Fruit fly (Drosophila melanogaster) whole organism, larva: ENCODE results near the gene LeuRS.

Experiments
- noc ChIP-seq: fragments of 200-800 bp; sonication (Bioruptor generic); optimal IDR thresholded peaks from 3 replicates; lab custom pipeline; 2019; ENCODE audit warnings: missing biosample characterization, mild to moderate bottlenecking, missing genetic modification characterization, moderate library complexity

LeuRS gene

DNA sequence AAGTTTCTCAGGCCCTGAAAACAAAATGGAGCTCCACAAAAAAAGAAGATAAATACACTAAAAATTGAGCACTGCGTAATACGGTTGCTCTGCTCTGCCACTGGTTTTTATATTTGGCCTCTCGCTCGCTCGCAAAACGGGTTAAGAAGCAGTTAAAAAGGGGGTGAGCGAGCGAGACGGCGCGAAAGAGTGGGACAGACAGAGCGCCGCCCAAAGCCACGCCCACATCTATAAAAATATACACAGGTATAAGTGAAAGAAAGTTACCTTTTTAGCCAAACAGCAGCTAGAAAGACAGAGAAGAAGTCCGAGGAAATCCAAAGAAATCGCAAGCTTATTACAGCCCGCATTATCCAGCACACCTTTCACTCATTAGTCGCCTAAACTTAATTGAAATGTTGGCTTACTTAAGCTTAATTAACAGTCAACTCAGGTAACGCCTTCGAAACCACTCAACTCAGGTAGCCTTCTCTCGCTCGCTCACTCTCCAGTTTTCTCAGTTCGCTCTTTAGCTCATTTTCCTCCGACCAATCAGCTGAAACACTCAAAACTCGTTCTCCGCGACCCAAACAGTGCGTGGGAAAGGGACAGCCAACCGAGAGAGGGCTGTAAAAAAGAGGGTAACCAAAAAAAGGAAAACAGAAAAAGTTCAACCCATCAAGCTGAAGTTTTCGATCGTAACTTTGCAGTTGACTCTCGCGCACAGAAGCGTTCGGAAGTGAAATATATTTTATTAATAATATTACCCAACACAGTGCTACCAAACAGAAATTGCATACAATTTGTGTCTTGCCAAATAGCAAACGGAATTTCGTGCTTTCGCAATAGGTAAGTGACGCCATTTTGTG lies 24.3 kb upstream of the LeuRS start, which contains the start of gene drm:
drm (plus strand) TSS at position 684 of the 848 bp plus-strand sequence.
- TF ChIP-seq noc (tag; lab: Kevin White, UChicago) = no peak

DNA sequence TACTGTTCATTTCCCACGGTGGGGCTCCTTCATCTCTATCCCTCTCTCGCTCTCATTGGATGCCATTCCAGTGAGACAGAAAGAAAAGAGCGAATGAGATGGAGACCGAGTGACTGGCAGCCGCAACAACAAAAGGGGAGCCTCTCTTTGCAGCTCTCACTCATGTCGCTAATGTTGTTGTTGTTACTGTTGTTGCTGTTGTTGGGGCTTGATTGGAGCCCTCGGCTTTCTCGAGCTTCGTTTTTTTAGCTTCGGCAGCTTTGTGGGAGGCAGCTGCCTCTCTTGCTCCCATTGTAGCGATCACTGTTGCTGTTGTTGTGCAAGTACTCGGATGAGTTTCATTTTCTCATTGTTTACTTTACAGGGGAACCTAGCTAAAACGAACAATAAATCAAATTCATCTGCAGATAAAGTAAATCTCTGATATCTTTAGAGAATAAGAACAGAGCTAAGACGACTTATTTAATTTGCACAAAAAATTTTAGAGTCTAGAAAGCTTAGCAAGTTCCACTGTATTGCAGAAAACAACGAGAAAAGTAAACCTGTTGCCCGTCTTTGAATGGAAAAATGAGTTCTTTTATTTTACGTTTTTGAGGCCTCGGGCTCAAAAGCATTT lies 19.9 kb upstream of the LeuRS start:
- peak; percentile 10 for TF ChIP-seq noc (tag; lab: Kevin White, UChicago)

DNA sequence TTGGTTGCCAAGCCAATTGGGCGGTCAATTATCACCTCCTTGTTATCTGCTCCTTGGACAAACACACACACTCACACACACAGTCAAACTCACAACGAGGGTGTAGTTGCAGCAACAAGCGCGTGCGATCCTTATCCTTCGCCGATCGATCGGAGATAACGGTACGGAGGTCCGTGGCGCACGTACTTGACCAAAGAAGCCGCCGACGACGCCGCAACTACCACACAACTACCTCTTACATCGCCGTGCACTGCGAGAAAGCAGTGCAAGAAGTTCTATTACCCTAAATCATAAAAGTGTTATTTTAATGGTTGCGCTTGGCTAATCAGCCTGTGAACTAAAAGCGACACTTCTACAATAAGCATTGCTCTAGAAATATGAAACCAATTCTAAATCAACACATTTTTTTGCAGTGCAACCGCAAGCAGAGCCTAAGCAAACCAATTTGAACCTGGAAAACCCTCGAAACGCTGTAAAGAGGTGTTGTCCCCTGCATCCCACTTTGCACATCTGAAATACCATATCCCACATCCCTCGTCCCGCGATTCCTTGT lies 18.6 kb upstream of the LeuRS start:
- no peak for TF ChIP-seq noc (tag; lab: Kevin White, UChicago)

DNA sequence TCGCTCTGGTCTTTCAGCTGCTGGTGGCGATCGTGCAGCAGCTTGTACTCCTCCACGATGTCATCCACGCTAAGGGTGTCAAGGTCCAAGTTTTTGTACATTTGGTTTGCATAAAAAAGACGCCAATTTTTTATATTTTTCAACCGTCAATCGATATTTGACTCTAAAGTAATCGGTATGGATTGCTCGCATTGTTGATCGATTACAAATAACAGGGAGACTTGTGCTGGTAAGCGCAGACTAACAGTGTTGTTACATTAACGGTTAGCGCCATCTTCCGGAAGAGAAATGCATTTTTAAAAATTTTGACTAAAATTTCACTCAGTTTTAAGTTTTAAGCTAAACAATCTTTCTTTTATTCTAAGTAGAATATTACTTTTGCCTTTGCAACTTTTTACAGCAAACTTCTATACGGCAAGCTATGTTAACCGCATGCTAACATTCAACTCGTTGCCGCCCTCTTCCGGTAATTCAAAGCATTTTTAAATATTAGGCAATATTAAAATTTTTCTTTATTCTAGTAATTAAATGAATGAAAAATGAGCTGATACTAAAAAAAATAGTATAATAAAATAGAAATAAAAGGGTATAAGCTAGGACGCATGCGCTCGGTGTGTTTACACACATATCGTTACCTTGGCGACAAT lies 15.9 kb upstream of the LeuRS start, which contains the start of the genes Spindly and IFT57:
Spindly (minus strand) TSS at position 132 of the 647 bp plus-strand sequence.
IFT57 (plus strand) TSS at position 604 of the 647 bp plus-strand sequence.
- no peak for TF ChIP-seq noc (tag; lab: Kevin White, UChicago)

DNA sequence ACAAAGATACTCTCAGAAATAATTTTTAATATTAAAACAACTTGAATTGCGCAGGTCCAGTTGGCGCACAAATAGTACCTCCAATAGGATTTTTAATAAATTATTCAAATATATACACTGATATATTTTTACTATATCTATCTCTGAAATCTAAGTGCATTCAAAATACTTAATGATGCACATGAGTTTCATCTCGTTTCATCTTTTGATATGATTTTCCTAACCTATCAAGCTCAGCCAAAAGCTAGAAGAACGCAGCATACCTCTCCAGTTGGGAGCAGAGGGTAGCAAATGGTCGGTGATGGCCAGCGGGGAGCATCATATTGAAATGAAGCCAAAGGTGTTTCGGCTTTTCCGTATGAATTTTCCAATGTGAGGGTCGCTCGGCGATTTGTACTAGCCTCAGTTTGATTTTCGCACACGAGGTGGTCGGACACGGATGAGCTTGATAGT lies 10.3 kb upstream of the LeuRS start, which contains the start of gene CG8852:
CG8852 (plus strand) TSS at position 403 of the 453 bp plus-strand sequence.
- no peak for TF ChIP-seq noc (tag; lab: Kevin White, UChicago)

DNA sequence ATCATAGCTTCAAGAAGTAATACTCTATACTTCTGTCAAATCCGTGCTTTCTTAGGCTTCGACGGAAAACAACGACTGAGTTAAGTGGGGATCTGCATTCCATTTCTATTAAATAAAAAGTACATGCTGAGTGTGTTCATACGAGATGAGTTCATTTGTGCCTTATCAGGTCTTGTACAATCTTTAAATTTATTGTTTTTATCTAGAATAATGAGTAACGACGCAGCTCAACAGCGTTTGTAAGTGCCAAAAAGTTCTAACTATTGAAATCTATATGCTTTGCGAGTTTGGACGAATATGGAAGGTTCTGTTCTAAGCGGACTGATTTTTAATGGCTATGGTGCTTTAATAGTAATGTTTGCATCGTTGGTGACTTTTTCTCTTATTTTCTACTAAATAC lies 9.5 kb upstream of the LeuRS start, which contains the start of gene Sr-CIV:
Sr-CIV (minus strand) TSS at position 101 of the 400 bp plus-strand sequence.
- TF ChIP-seq noc (tag; lab: Kevin White, UChicago) = no peak

DNA sequence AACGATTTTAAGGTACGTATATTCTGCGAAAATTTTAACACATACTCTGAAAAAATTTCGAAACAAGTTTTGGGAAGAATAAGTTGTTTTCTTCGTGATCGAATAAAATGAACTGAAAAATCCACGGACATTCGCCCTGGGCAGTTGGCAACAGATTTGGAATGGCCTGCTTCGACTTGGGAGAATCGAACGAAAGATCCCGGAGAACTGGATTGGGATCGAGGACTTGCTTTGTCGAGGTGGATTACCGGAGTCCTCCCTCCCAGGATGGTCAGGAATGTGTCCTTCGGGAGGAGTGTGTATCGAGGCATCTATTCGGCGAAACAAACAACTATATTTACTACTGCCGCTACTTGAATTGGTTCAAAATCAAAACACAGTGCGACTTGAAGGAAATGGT lies 5.1 kb upstream of the LeuRS start, which contains the start of the genes CG3213 and CG8851:
CG3213 (minus strand) TSS at position 101 of the 400 bp plus-strand sequence.
CG8851 (plus strand) TSS at position 127 of the 400 bp plus-strand sequence.
- TF ChIP-seq noc (tag; lab: Kevin White, UChicago) = no peak

DNA sequence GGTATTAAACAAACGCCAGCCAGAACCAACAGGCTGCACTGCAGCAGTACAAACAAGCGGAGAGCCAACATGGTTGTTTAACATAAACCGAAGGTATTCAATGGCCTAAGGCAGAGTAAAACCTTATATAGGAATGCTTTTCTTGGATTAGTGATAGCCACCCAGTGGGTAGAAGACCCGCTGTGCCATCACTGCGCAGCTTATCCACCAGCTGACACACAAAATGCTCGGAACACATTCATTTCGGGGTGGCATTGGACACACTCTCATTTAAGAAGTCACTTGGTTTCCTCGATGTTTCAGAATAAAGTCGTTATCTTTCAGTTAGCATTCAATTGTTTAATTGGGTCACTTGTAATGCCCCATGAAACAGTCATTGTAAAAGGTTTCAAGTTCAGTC lies 4.5 kb downstream of the LeuRS start, which contains the start of gene CG31954:
CG31954 (minus strand) TSS at position 101 of the 400 bp plus-strand sequence.
- no peak for TF ChIP-seq noc (tag; lab: Kevin White, UChicago)

DNA sequence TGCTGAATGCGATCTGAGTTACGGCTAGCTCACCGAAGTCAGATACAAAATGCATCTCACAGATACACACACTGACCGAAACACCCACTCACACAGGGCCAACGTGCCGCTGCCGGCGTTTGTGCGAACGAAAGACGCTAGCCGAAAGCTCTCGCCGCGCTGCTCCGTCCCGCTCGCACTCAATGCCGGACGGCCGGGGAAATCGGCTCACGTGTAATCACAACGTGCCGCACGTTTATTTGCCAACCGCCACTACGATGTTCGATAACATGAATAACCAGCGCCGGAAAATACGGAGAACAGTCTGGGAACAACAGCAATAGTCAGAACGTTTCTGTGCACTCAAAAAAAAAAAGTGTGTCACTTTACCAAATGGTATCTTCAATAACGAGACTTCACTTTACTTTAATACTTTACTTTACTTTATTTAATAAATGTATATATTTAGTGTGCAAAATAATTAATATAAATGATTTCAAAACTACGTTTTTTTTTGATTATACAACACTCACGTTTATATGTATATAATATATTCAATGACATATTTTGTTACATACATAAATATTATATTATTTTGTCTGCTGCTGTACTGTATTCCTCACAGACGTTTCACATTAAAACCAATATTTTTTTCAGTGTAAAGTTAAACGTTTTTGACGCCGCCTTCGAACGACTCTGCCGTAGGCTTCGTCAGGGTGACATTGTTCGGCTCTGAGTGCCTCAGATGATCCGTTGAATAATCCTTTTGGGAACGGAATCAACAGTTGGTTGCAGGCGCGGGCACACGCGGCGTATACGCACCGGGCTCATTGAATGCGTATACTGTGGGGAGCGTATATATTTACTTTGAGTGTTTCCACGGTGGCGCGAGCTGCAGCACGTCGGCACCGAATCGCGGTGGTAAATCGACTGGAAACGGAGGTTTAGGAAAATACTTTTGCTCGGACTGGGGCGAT lies 7.0 kb downstream of the LeuRS start, which contains the start of gene tim:
tim (minus strand) TSS at position 911 of the 956 bp plus-strand sequence.
- no peak for TF ChIP-seq noc (tag; lab: Kevin White, UChicago)

DNA sequence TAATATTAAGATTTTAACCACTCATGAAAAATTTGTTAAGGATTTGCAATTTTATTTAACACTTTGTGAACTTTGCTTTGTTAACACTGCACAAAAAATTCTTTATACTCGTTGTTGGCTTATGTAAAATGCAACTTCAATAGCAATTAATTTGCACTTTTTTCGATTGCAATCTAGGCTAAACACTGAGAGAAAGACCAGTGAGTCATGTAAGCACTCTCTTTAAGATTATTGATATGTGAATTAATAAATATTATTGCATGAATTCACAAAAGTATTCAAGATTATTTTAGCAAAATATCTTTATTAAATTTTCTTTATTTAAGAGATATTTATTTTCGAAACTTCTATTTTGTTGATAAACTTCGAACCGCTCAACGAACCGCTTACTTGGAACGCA lies 7.7 kb downstream of the LeuRS start:
- TF ChIP-seq noc (tag; lab: Kevin White, UChicago) = no peak

DNA sequence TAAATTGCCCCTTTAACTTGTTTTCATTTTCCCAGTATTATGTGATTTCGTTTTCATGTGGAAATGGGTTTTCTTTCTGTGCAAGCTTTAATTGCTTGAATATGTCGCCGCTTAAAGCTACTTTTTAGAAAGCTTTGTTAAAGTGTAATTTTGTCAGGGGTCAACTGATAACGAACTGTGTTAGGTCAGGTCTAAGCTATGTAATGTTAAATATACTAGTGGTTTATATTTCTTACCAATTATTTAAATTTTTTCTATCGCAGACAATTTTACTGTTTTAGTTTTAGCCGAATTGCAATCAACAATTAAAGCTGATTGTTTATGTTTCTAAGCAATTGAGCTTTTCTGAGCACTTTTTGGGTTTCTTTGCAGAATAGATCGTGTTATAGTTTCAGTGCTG lies 8.1 kb downstream of the LeuRS start:
- no peak for TF ChIP-seq noc (tag; lab: Kevin White, UChicago)

DNA sequence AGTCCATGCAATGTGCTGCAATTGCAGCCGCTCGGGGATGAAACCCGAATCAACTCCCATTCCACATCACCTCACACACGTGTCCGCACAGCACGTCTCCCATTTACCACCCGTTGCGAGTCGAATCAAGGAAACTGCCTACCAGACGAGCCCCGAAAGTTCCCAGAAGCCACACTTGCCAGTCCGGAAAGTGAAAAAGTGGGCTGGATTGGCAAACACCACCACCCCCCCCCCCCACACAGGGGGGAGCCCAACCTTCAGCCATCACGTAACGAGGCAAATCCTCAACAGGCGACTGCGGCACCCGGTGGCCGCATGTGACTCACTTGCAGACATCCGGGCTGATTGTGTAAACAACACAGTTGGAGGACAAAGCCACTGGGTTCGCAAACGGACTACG lies 9.6 kb downstream of the LeuRS start:
- TF ChIP-seq noc (tag; lab: Kevin White, UChicago) = no peak

DNA sequence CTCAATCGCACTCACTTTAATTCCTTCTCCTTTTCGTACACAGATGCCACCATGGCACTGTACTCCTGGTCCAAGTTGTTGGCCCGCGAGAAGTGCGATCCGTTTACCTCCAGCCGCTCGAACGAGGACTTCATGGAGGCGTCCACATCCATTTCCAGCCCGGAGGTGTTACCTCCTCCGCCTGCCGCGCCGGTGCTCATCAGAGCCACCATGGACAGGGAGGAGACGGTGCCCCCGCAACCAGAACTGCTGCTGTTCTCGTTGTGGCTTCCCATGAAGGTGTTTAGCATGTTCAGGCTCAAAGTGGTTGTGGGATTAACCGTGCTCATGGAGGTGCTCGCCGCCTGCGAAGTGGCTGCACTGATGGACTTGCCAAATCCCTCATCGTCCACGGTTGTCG lies 19.0 kb downstream of the LeuRS start:
- TF ChIP-seq noc (tag; lab: Kevin White, UChicago) = no peak

DNA sequence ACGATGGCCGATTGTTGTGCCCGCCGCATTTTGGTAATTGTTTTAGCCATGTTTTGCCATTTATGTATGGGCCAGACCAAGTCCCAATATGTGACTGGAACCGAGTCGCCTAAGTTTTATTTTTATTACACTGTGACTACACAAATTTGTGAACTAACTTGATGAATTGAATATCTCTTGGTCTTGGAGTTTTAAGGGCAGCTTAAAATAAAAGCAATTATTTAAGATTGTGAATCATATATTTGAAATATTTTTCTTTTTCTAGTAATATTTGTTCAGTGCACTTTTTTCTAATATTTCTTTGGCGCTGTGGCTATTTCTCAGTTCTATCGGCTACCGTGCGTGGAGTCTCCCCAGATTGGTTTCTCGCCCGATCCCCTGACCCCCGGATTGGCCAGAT lies 21.0 kb downstream of the LeuRS start:
- TF ChIP-seq noc (tag; lab: Kevin White, UChicago) = no peak
